Fruit fly (Drosophila melanogaster): ENCODE measurements around the gene CG31715.

The CG31715 gene

DNA sequence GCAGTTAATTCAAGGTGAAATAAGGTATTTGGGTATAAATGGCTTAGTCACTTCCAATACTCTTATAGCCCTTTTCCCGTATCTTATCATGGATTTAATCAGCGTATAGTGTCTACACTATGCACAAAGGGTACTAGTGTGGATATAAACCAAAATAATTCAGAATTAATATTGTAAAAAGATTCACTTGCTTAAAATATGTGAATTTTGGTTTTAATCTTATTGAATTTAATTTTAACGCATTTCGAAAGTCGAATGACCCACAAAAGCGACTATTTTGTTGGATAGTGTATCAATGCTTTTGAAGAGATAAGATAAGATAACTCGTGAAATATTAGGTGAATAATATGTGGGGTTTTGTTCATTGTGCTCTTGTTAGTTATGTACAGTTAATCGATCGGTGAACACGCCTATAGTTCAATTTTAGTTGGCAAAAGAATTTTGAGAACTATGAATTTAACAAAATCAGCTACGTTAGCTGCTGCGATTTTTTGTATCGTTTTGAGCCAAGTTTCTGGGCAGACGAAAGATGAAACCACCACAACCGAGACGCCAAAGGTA, 40.6 kb downstream of the CG31715 start, which contains the start of gene CG5096 (continued):
- TF ChIP-seq CG6654 (GFP tag; optimal IDR thresholded peaks at IDR 0.05) (peak; percentile 64), CG1603 (tag; optimal IDR thresholded peaks at IDR 0.05) (peak; percentile 84), Poxn (GFP tag; IDR thresholded peaks at IDR 0.05) (peak; percentile 52; the same call in 1 of the 2 replicates), CG9932 (GFP tag; IDR thresholded peaks at IDR 0.05) (peak; percentile 81), NfI (GFP tag; optimal IDR thresholded peaks at IDR 0.05) (peak; percentile 89), CG12659 (GFP tag; optimal IDR thresholded peaks at IDR 0.05) (peak; percentile 90), ash1 (GFP tag; optimal IDR thresholded peaks at IDR 0.05) (peak; percentile 82), CG32532 (GFP tag; IDR thresholded peaks at IDR 0.05) (peak; percentile 89), CG3281 (GFP tag; optimal IDR thresholded peaks at IDR 0.05) (peak; percentile 92), pan (optimal IDR thresholded peaks at IDR 0.05) (no peak), pan (GFP tag; optimal IDR thresholded peaks at IDR 0.05 in 1 of 2, IDR thresholded peaks at IDR 0.05 in 1 of 2) (peak in 1 of 2 experiments; percentile 91), ttk (GFP tag; IDR thresholded peaks at IDR 0.05) (peak; percentile 82; the same call in 1 of the 2 replicates), CG17612 (GFP tag; IDR thresholded peaks at IDR 0.05) (peak; percentile 74), HHEX (GFP tag; optimal IDR thresholded peaks at IDR 0.05) (peak; percentile 90), CG16815 (GFP tag; optimal IDR thresholded peaks at IDR 0.05) (peak; percentile 14), CG10462 (GFP tag; optimal IDR thresholded peaks at IDR 0.05) (peak; percentile 52), CG7271 (tag; optimal IDR thresholded peaks at IDR 0.05) (no peak), zf30C (GFP tag; optimal IDR thresholded peaks at IDR 0.05) (no peak), CG31441 (GFP tag; IDR thresholded peaks at IDR 0.05) (peak; percentile 87), CG4707 (GFP tag; optimal IDR thresholded peaks at IDR 0.05) (peak; percentile 64), CG6854 (GFP tag; optimal IDR thresholded peaks at IDR 0.05) (peak; percentile 89), Dbx (GFP tag; IDR thresholded peaks at IDR 0.05) (peak; percentile 94), Dp (GFP tag; optimal IDR thresholded peaks at IDR 0.05) (no peak), CG32772 (GFP tag; IDR thresholded peaks at IDR 0.05) (peak; percentile 79), Sox100B (GFP tag; optimal IDR thresholded peaks at IDR 0.05) (peak; percentile 83), knrl (GFP tag; IDR thresholded peaks at IDR 0.05; ENCODE audit: partially characterized antibody) (no peak), CG4404 (GFP tag; IDR thresholded peaks at IDR 0.05) (no peak), lab (GFP tag; optimal IDR thresholded peaks at IDR 0.05) (peak; percentile 97), Mrtf (GFP tag; IDR thresholded peaks at IDR 0.05) (no peak; the same call in 2 of the 3 replicates), GATAe (GFP tag; conservative IDR thresholded peaks at IDR 0.05) (peak; percentile 100), CG9215 (GFP tag; IDR thresholded peaks at IDR 0.05) (no peak; the same call in none of the 2 replicates), CG14014 (GFP tag; IDR thresholded peaks at IDR 0.05) (peak; percentile 92), CG14710 (tag; optimal IDR thresholded peaks at IDR 0.05) (peak; percentile 67), gfzf (GFP tag; optimal IDR thresholded peaks at IDR 0.05) (no peak), cas (GFP tag; IDR thresholded peaks at IDR 0.05) (peak; percentile 76; the same call in 1 of the 2 replicates), fru (optimal IDR thresholded peaks at IDR 0.05) (no peak), Gsc (GFP tag; IDR thresholded peaks at IDR 0.05) (no peak), CG18476 (GFP tag; optimal IDR thresholded peaks at IDR 0.05) (peak; percentile 84), zen (tag; optimal IDR thresholded peaks at IDR 0.05) (peak; percentile 66), Awh (GFP tag; IDR thresholded peaks at IDR 0.05) (peak; percentile 89), NFAT (GFP tag; IDR thresholded peaks at IDR 0.05) (no peak; the same call in 1 of the 2 replicates), Elba2 (GFP tag; optimal IDR thresholded peaks at IDR 0.05) (no peak), Lpt (GFP tag; optimal IDR thresholded peaks at IDR 0.05) (no peak), CG15073 (GFP tag; optimal IDR thresholded peaks at IDR 0.05) (peak; percentile 16), E2f2 (GFP tag; IDR thresholded peaks at IDR 0.05) (peak; percentile 74), CG11456 (GFP tag; IDR thresholded peaks at IDR 0.05) (peak; percentile 87), Hmr (GFP tag; optimal IDR thresholded peaks at IDR 0.05) (peak; percentile 94), ac (GFP tag; optimal IDR thresholded peaks at IDR 0.05) (no peak), tup (GFP tag; optimal IDR thresholded peaks at IDR 0.05) (peak; percentile 59), CG33213 (GFP tag; optimal IDR thresholded peaks at IDR 0.05) (peak; percentile 45), Ravus (GFP tag; IDR thresholded peaks at IDR 0.05) (peak; percentile 60)
